Fruit fly (Drosophila melanogaster) whole organism, embryonic: ENCODE results near the gene flfl.

Source experiments
- Asciz ChIP-seq: fragments of 200-800 bp; sonication (Bioruptor generic); optimal IDR thresholded peaks from 2 replicates; lab custom pipeline; 2017; ENCODE audit warnings: missing biosample characterization, mild to moderate bottlenecking, missing genetic modification characterization, missing genetic modification reagents
- CG1024 ChIP-seq: fragments of 200-800 bp; sonication (Bioruptor generic); IDR thresholded peaks from 2 replicates; pipeline ENCODE4 v1.3.6; 2022; ENCODE audit warnings: missing biosample characterization, missing genetic modification characterization
- CG10267 ChIP-seq: fragments of 200-800 bp; sonication (Bioruptor generic); optimal IDR thresholded peaks from 2 replicates; lab custom pipeline; 2018; ENCODE audit warnings: missing biosample characterization, mild to moderate bottlenecking, missing genetic modification characterization, moderate library complexity
- CG10543 ChIP-seq: fragments of 200-800 bp; sonication (Bioruptor generic); optimal IDR thresholded peaks from 3 replicates; lab custom pipeline; 2017; ENCODE audit warnings: missing biosample characterization, mild to moderate bottlenecking, missing genetic modification characterization, moderate library complexity
- CG11247 ChIP-seq: fragments of 200-800 bp; sonication (Bioruptor generic); IDR thresholded peaks from 2 replicates; pipeline ENCODE4 v1.3.6; 2022; ENCODE audit warnings: missing biosample characterization, missing genetic modification characterization
- CG13123 ChIP-seq: fragments of 200-800 bp; sonication (Bioruptor generic); optimal IDR thresholded peaks from 2 replicates; lab custom pipeline; 2016; ENCODE audit warnings: missing biosample characterization, missing genetic modification characterization
- CG13624 ChIP-seq: fragments of 200-800 bp; sonication (Bioruptor generic); optimal IDR thresholded peaks from 2 replicates; lab custom pipeline; 2016; ENCODE audit warnings: missing biosample characterization, missing genetic modification characterization
- CG16863 ChIP-seq: fragments of 200-800 bp; sonication (Bioruptor generic); optimal IDR thresholded peaks from 3 replicates; lab custom pipeline; 2016; ENCODE audit warnings: missing biosample characterization, missing genetic modification characterization
- CG1832 ChIP-seq: fragments of 200-800 bp; sonication (Bioruptor generic); optimal IDR thresholded peaks from 2 replicates; lab custom pipeline; 2017; ENCODE audit warnings: missing biosample characterization, mild to moderate bottlenecking, missing genetic modification characterization, inconsistent platforms
- CG2120 ChIP-seq: fragments of 200-800 bp; sonication (Bioruptor generic); optimal IDR thresholded peaks from 3 replicates; lab custom pipeline; 2016; ENCODE audit warnings: missing biosample characterization, missing genetic modification characterization
- CG30020 ChIP-seq: fragments of 200-800 bp; optimal IDR thresholded peaks from 2 replicates; lab custom pipeline; 2019; ENCODE audit warnings: missing biosample characterization, mild to moderate bottlenecking, missing genetic modification characterization, moderate library complexity
- CG31388 ChIP-seq: fragments of 200-800 bp; sonication (Bioruptor generic); optimal IDR thresholded peaks from 2 replicates; lab custom pipeline; 2016; ENCODE audit warnings: missing biosample characterization, missing genetic modification characterization
- CG3163 ChIP-seq: fragments of 200-800 bp; sonication (Bioruptor generic); optimal IDR thresholded peaks from 3 replicates; lab custom pipeline; 2016; ENCODE audit warnings: missing biosample characterization, missing genetic modification characterization
- CG3726 ChIP-seq: fragments of 200-800 bp; sonication (Bioruptor generic); IDR thresholded peaks from 3 replicates; pipeline ENCODE4, ENCODE4 v1.3.6; 2022; ENCODE audit warnings: missing biosample characterization, missing genetic modification characterization
- CG3838 ChIP-seq: fragments of 200-800 bp; sonication (Bioruptor generic); optimal IDR thresholded peaks from 3 replicates; lab custom pipeline; 2016; ENCODE audit warnings: missing biosample characterization, missing genetic modification characterization
- CG4617 ChIP-seq: fragments of 200-800 bp; sonication (Bioruptor generic); optimal IDR thresholded peaks from 3 replicates; lab custom pipeline; 2016; ENCODE audit warnings: missing biosample characterization, missing genetic modification characterization, borderline replicate concordance
- CG4730 ChIP-seq: fragments of 200-800 bp; sonication (Bioruptor generic); IDR thresholded peaks from 2 replicates; pipeline ENCODE4 v1.3.6; 2022; ENCODE audit warnings: missing biosample characterization, missing genetic modification characterization
- CG6272 ChIP-seq: fragments of 200-800 bp; sonication (Bioruptor generic); IDR thresholded peaks from 2 replicates; pipeline ENCODE4 v1.3.6; 2022; ENCODE audit warnings: missing biosample characterization, missing genetic modification characterization
- CG7372 ChIP-seq: fragments of 200-800 bp; sonication (Bioruptor generic); IDR thresholded peaks from 2 replicates; pipeline ENCODE4 v1.3.6; 2022; ENCODE audit warnings: missing biosample characterization, missing genetic modification characterization
- CG8359 ChIP-seq: fragments of 200-800 bp; sonication (Bioruptor generic); optimal IDR thresholded peaks from 2 replicates; lab custom pipeline; 2017; ENCODE audit warnings: missing biosample characterization, mild to moderate bottlenecking, missing genetic modification characterization, borderline replicate concordance
- CG9727 ChIP-seq: fragments of 200-800 bp; sonication (Bioruptor generic); optimal IDR thresholded peaks from 3 replicates; lab custom pipeline; 2017; ENCODE audit warnings: missing biosample characterization, mild to moderate bottlenecking, missing genetic modification characterization
- Doc3 ChIP-seq: fragments of 200-800 bp; sonication (Bioruptor generic); IDR thresholded peaks from 3 replicates; pipeline ENCODE4 v1.3.6; 2022; ENCODE audit warnings: missing biosample characterization, missing genetic modification characterization; ENCODE audit not compliant: partially characterized antibody
- Drgx ChIP-seq: fragments of 200-800 bp; sonication (Bioruptor generic); IDR thresholded peaks from 2 replicates; pipeline ENCODE4 v1.3.6; 2022; ENCODE audit warnings: missing biosample characterization, missing genetic modification characterization
- Hmr ChIP-seq: fragments of 200-800 bp; sonication (Bioruptor generic); optimal IDR thresholded peaks from 3 replicates; lab custom pipeline; 2017; ENCODE audit warnings: mild to moderate bottlenecking, missing biosample characterization, missing genetic modification reagents, missing genetic modification characterization
- Hsf ChIP-seq: fragments of 200-800 bp; sonication (Bioruptor generic); optimal IDR thresholded peaks from 3 replicates; lab custom pipeline; 2016; ENCODE audit warnings: missing biosample characterization, missing genetic modification characterization
- Med ChIP-seq: fragments of 200-800 bp; sonication (Bioruptor generic); peaks from one replicate; lab custom pipeline; 2016; ENCODE audit warnings: missing biosample characterization, missing genetic modification characterization, mild to moderate bottlenecking, inconsistent platforms, moderate library complexity
- Meics ChIP-seq: fragments of 200-800 bp; sonication (Bioruptor generic); optimal IDR thresholded peaks from 2 replicates; lab custom pipeline; 2017; ENCODE audit warnings: missing biosample characterization, mild to moderate bottlenecking, missing genetic modification characterization
- NFAT ChIP-seq: fragments of 200-800 bp; sonication (Bioruptor generic); IDR thresholded peaks from 2 replicates; pipeline ENCODE4 v1.3.6; 2022; ENCODE audit warnings: missing biosample characterization, missing genetic modification characterization
- PHDP ChIP-seq: fragments of 200-800 bp; sonication (Bioruptor generic); optimal IDR thresholded peaks from 3 replicates; lab custom pipeline; 2018; ENCODE audit warnings: missing biosample characterization, mild to moderate bottlenecking, missing genetic modification characterization, moderate library complexity
- Ptx1 ChIP-seq: fragments of 200-800 bp; sonication (Bioruptor generic); IDR thresholded peaks from 2 replicates; pipeline ENCODE4 v1.3.6; 2022; ENCODE audit warnings: missing biosample characterization, missing genetic modification characterization
- Ravus ChIP-seq: fragments of 200-800 bp; sonication (Bioruptor generic); IDR thresholded peaks from 2 replicates; pipeline ENCODE4 v1.3.6; 2022; ENCODE audit warnings: missing biosample characterization, missing genetic modification characterization
- Stat92E ChIP-seq, 3 experiments: fragments of >200 bp in 2 of 3; fragments of 200-800 bp in 1 of 3; sonication (Bioruptor generic) in 1 of 3; optimal IDR thresholded peaks; 2 replicates each; lab custom pipeline; 2017 to 2019; ENCODE audit warnings: missing biosample characterization in 3 of 3, missing genetic modification characterization in 3 of 3, mild to moderate bottlenecking in 1 of 3, moderate library complexity in 1 of 3
- TFAM ChIP-seq: fragments of 200-800 bp; sonication (Bioruptor generic); optimal IDR thresholded peaks from 2 replicates; lab custom pipeline; 2017; ENCODE audit warnings: missing biosample characterization, missing genetic modification characterization, inconsistent platforms
- bcd ChIP-seq: fragments of 200-800 bp; sonication (Bioruptor generic); optimal IDR thresholded peaks from 2 replicates; lab custom pipeline; 2017; ENCODE audit warnings: missing biosample characterization, mild to moderate bottlenecking, missing genetic modification characterization
- crol ChIP-seq: fragments of 200-800 bp; sonication (Bioruptor generic); IDR thresholded peaks from 2 replicates; pipeline ENCODE4 v1.3.6; 2022; ENCODE audit warnings: missing biosample characterization, missing genetic modification characterization
- dimm ChIP-seq: fragments of 200-800 bp; sonication (Bioruptor generic); IDR thresholded peaks from 2 replicates; pipeline ENCODE4 v1.3.6; 2022; ENCODE audit warnings: missing biosample characterization, missing genetic modification characterization
- dmrt11E ChIP-seq: fragments of 200-800 bp; sonication (Bioruptor generic); optimal IDR thresholded peaks from 3 replicates; lab custom pipeline; 2018; ENCODE audit warnings: missing biosample characterization, mild to moderate bottlenecking, missing genetic modification characterization, moderate library complexity
- ems ChIP-seq: fragments of 200-800 bp; sonication (Bioruptor generic); optimal IDR thresholded peaks from 3 replicates; lab custom pipeline; 2016; ENCODE audit warnings: missing biosample characterization, missing genetic modification characterization
- exex ChIP-seq: fragments of 200-800 bp; sonication (Bioruptor generic); optimal IDR thresholded peaks from 4 replicates; lab custom pipeline; 2018; ENCODE audit warnings: missing biosample characterization, mild to moderate bottlenecking, missing genetic modification characterization, moderate library complexity
- gro ChIP-seq: fragments of 200-800 bp; sonication (Bioruptor generic); optimal IDR thresholded peaks from 2 replicates; lab custom pipeline; 2016; ENCODE audit warnings: missing biosample characterization, missing genetic modification characterization
- gsb ChIP-seq: fragments of 200-800 bp; sonication (Bioruptor generic); IDR thresholded peaks from 2 replicates; pipeline ENCODE4 v1.3.6; 2022; ENCODE audit warnings: missing biosample characterization, missing genetic modification characterization
- hth ChIP-seq: fragments of >200 bp; optimal IDR thresholded peaks from 2 replicates; lab custom pipeline; 2017; ENCODE audit warnings: inconsistent platforms
- nerfin-1 ChIP-seq: fragments of 200-800 bp; sonication (Bioruptor generic); optimal IDR thresholded peaks from 3 replicates; lab custom pipeline; 2019; ENCODE audit warnings: missing biosample characterization, mild to moderate bottlenecking, missing genetic modification characterization, moderate library complexity
- row ChIP-seq: fragments of 200-800 bp; sonication (Bioruptor generic); IDR thresholded peaks from 3 replicates; pipeline ENCODE4 v1.3.6; 2022; ENCODE audit warnings: missing biosample characterization, missing genetic modification characterization
- sd ChIP-seq: fragments of 200-800 bp; sonication (Bioruptor generic); optimal IDR thresholded peaks from 3 replicates; lab custom pipeline; 2018; ENCODE audit warnings: missing biosample characterization, mild to moderate bottlenecking, missing genetic modification characterization, moderate library complexity
- sens-2 ChIP-seq: fragments of 200-800 bp; sonication (Bioruptor generic); IDR thresholded peaks from 2 replicates; pipeline ENCODE4 v1.3.6; 2022; ENCODE audit warnings: missing biosample characterization, missing genetic modification characterization
- shn ChIP-seq: fragments of 200-800 bp; sonication (Bioruptor generic); optimal IDR thresholded peaks from 3 replicates; lab custom pipeline; 2016; ENCODE audit warnings: missing biosample characterization, missing genetic modification characterization
- slp2 ChIP-seq: fragments of 200-800 bp; sonication (Bioruptor generic); optimal IDR thresholded peaks from 2 replicates; lab custom pipeline; 2016; ENCODE audit warnings: missing biosample characterization, missing genetic modification characterization
- sna ChIP-seq: fragments of 200-800 bp; sonication (Bioruptor generic); IDR thresholded peaks from 2 replicates; pipeline ENCODE4 v1.3.6; 2022; ENCODE audit warnings: missing biosample characterization, missing genetic modification characterization; ENCODE audit not compliant: partially characterized antibody
- sob ChIP-seq: fragments of 200-800 bp; sonication (Bioruptor generic); IDR thresholded peaks from 2 replicates; pipeline ENCODE4 v1.3.6; 2022; ENCODE audit warnings: missing biosample characterization, missing genetic modification characterization

flfl gene

dm6 chr3R:13683624-13684568, at the start of gene flfl (continued):
- TF ChIP-seq Asciz (no peak), CG30020 (peak; percentile 47), ems (GFP tag; lab: Kevin White, UChicago) (no peak), CG3838 (GFP tag; lab: Kevin White, UChicago) (no peak), CG13123 (GFP tag; lab: Kevin White, UChicago) (no peak), CG16863 (GFP tag; lab: Kevin White, UChicago) (peak; percentile 22), CG1832 (peak; percentile 37), CG3163 (GFP tag; lab: Kevin White, UChicago) (peak; percentile 39), PHDP (tag; lab: Kevin White, UChicago) (no peak), gro (GFP tag; lab: Kevin White, UChicago) (no peak), CG13624 (peak; percentile 34), sd (tag; lab: Kevin White, UChicago) (peak; percentile 33), CG11247 (GFP tag; lab: Robert Waterston, UW) (no peak), TFAM (GFP tag; lab: Kevin White, UChicago) (no peak), CG31388 (GFP tag; lab: Kevin White, UChicago) (no peak), bcd (peak; percentile 29), CG4730 (GFP tag; lab: Robert Waterston, UW) (no peak), Doc3 (GFP tag; lab: Robert Waterston, UW) (no peak), gsb (GFP tag; lab: Robert Waterston, UW) (no peak), sna (GFP tag; lab: Robert Waterston, UW) (no peak), CG7372 (GFP tag; lab: Robert Waterston, UW) (no peak), CG2120 (GFP tag; lab: Kevin White, UChicago) (peak; percentile 33), NFAT (GFP tag; lab: Robert Waterston, UW) (no peak), CG9727 (GFP tag; lab: Kevin White, UChicago) (peak; percentile 27), dmrt11E (no peak), Ptx1 (no peak), CG8359 (GFP tag; lab: Kevin White, UChicago) (peak; percentile 9), shn (GFP tag; lab: Kevin White, UChicago) (no peak), Hmr (GFP tag; lab: Kevin White, UChicago) (peak; percentile 52), CG10267 (tag; lab: Kevin White, UChicago) (peak; percentile 82), CG4617 (GFP tag; lab: Kevin White, UChicago) (peak; percentile 57), row (GFP tag; lab: Robert Waterston, UW) (no peak), exex (tag; lab: Kevin White, UChicago) (no peak), Med (GFP tag; lab: Kevin White, UChicago) (peak; percentile 90), Stat92E (GFP tag; optimal IDR thresholded peaks at IDR 0.05; lab: Kevin White, UChicago) (no peak), sens-2 (GFP tag; lab: Robert Waterston, UW) (no peak), CG10543 (GFP tag; lab: Kevin White, UChicago) (peak; percentile 10), crol (GFP tag; lab: Robert Waterston, UW) (no peak), Drgx (GFP tag; lab: Robert Waterston, UW) (no peak), sob (GFP tag; lab: Robert Waterston, UW) (no peak), nerfin-1 (tag; lab: Kevin White, UChicago) (peak; percentile 50), slp2 (peak; percentile 18), Meics (no peak), Ravus (GFP tag; lab: Robert Waterston, UW) (no peak), dimm (no peak), hth (lab: Kevin White, UChicago) (no peak), CG3726 (GFP tag; lab: Robert Waterston, UW) (no peak), CG6272 (GFP tag; lab: Robert Waterston, UW) (no peak), CG1024 (GFP tag; lab: Robert Waterston, UW) (no peak), Hsf (GFP tag; lab: Kevin White, UChicago) (peak; percentile 0)
